Worm (Caenorhabditis elegans): ENCODE data around the gene fipr-11.

Gene fipr-11

ce11 chrV:9906115-9906514, at the start of gene fipr-11:
Gene fipr-11 (minus strand): TSS chrV:9906215.
- TF ChIP-seq ceh-31 (tag; optimal IDR thresholded peaks at IDR 0.05) (no peak), npax-4 (tag; optimal IDR thresholded peaks at IDR 0.05) (no peak), Y22D7AL.16 (tag; optimal IDR thresholded peaks at IDR 0.05) (no peak), eyg-1 (tag; optimal IDR thresholded peaks at IDR 0.05) (no peak), lin-11 (tag; optimal IDR thresholded peaks at IDR 0.05) (no peak), tbx-2 (tag; optimal IDR thresholded peaks at IDR 0.05) (no peak), ref-2 (tag; optimal IDR thresholded peaks at IDR 0.05) (no peak), sdc-2 (tag; optimal IDR thresholded peaks at IDR 0.05) (no peak), pax-1 (tag; optimal IDR thresholded peaks at IDR 0.05) (no peak), hlh-30 (tag; optimal IDR thresholded peaks at IDR 0.05; ENCODE audit: insufficient read depth) (no peak), C08G9.2 (tag; optimal IDR thresholded peaks at IDR 0.05) (no peak), ceh-14 (tag; optimal IDR thresholded peaks at IDR 0.05) (no peak), ceh-18 (tag; optimal IDR thresholded peaks at IDR 0.05) (no peak)

DNA sequence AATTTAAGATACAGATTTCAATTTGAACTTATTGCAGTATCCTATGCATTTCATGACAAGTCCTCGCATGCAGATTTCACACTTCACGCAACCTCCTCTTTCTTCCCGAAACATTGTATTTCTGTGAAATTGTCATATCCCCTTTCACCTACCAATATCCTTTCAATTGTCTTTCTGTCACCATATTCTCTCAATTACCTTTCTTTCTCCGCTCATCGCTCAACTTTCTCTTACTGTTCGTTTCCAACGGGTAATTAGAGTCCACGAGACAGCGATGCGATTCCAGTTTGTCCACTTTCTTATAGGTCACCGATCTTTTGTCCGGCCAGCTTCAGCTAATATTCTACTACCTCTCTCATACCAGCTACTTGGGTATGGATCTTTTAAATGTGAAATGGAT, 46.4 kb upstream of the fipr-11 start, which contains the start of gene mam-5:
Gene mam-5, plus strand, starts transcription at position 304 of the 400 bp plus-strand sequence.
- TF ChIP-seq pax-1 (tag; optimal IDR thresholded peaks at IDR 0.05) (no peak), rnt-1 (tag; optimal IDR thresholded peaks at IDR 0.05) (no peak), madf-2 (tag; optimal IDR thresholded peaks at IDR 0.05) (no peak), ceh-6 (GFP tag; optimal IDR thresholded peaks at IDR 0.05) (no peak), K02D7.2 (tag; optimal IDR thresholded peaks at IDR 0.05) (no peak), tbx-2 (tag; optimal IDR thresholded peaks at IDR 0.05) (no peak), ceh-48 (tag; optimal IDR thresholded peaks at IDR 0.05) (no peak), eyg-1 (tag; optimal IDR thresholded peaks at IDR 0.05) (no peak), lim-6 (tag; optimal IDR thresholded peaks at IDR 0.05) (no peak), che-1 (tag; optimal IDR thresholded peaks at IDR 0.05) (no peak)

ce11 chrV:9950861-9951260, 44.8 kb upstream of the fipr-11 start, which contains the start of gene ttr-46:
Gene ttr-46 (plus strand): TSS chrV:9951233.
- no peak for TF ChIP-seq Y22D7AL.16 (tag; optimal IDR thresholded peaks at IDR 0.05)
- TF ChIP-seq tbx-2 (tag; optimal IDR thresholded peaks at IDR 0.05): no peak
- no peak for TF ChIP-seq K09A11.1 (tag; optimal IDR thresholded peaks at IDR 0.05; ENCODE audit: insufficient read depth)
- TF ChIP-seq C08G9.2 (tag; optimal IDR thresholded peaks at IDR 0.05): no peak
- no peak for TF ChIP-seq ref-2 (tag; optimal IDR thresholded peaks at IDR 0.05)
- no peak for TF ChIP-seq ahr-1 (tag; optimal IDR thresholded peaks at IDR 0.05)
- no peak for TF ChIP-seq F13H6.1 (tag; optimal IDR thresholded peaks at IDR 0.05)
- no peak for TF ChIP-seq nfya-1 (tag; optimal IDR thresholded peaks at IDR 0.05)
- no peak for TF ChIP-seq pha-2 (tag; optimal IDR thresholded peaks at IDR 0.05)
- TF ChIP-seq pros-1 (tag; optimal IDR thresholded peaks at IDR 0.05): no peak

ce11 chrV:9948840-9949239, 42.8 kb upstream of the fipr-11 start, which contains the start of gene nlp-58:
Gene nlp-58 (minus strand): TSS chrV:9948940.
- TF ChIP-seq ceh-2 (tag; optimal IDR thresholded peaks at IDR 0.05) (no peak), hlh-15 (tag; optimal IDR thresholded peaks at IDR 0.05) (no peak)

- TF ChIP-seq sox-2 (GFP tag; IDR thresholded peaks at IDR 0.05): no peak
These were observed 38.1 kb upstream of the fipr-11 start, which contains the start of gene sre-28 for ce11 chrV:9944093-9944492. Gene sre-28 (plus strand): TSS chrV:9944393.

ce11 chrV:9943039-9943438, 37.0 kb upstream of the fipr-11 start, which contains the start of gene fipr-12:
Gene fipr-12 (plus strand): TSS chrV:9943339.
- no peak for TF ChIP-seq dmd-4 (tag; optimal IDR thresholded peaks at IDR 0.05; ENCODE audit: borderline replicate concordance)
- no peak for TF ChIP-seq ceh-31 (tag; optimal IDR thresholded peaks at IDR 0.05)
- TF ChIP-seq pax-1 (tag; optimal IDR thresholded peaks at IDR 0.05): no peak
- TF ChIP-seq hlh-8 (tag; optimal IDR thresholded peaks at IDR 0.05): no peak
- no peak for TF ChIP-seq sox-2 (GFP tag; IDR thresholded peaks at IDR 0.05)
- TF ChIP-seq unc-3 (GFP tag; conservative IDR thresholded peaks at IDR 0.05): no peak
- TF ChIP-seq unc-3 (tag; optimal IDR thresholded peaks at IDR 0.05): no peak
- TF ChIP-seq pag-3 (tag; optimal IDR thresholded peaks at IDR 0.05; ENCODE audit: borderline replicate concordance): no peak
- TF ChIP-seq npax-4 (tag; optimal IDR thresholded peaks at IDR 0.05): no peak
- no peak for TF ChIP-seq lim-6 (tag; optimal IDR thresholded peaks at IDR 0.05)
- TF ChIP-seq ceh-14 (tag; optimal IDR thresholded peaks at IDR 0.05): no peak
- TF ChIP-seq pros-1 (tag; optimal IDR thresholded peaks at IDR 0.05): no peak
- no peak for TF ChIP-seq ceh-22 (tag; optimal IDR thresholded peaks at IDR 0.05)

Measured in whole organism, late embryonic.